Worm (Caenorhabditis elegans): ENCODE data around the gene Y54G2A.32.
"Not testable (repeated sequence)": the region's sequence is repeated elsewhere in the genome, so short reads cannot be mapped to it uniquely, and the experiment has no call there.

Gene Y54G2A.32

ce11 chrIV:2776733-2777132 is 27.0 kb upstream of the Y54G2A.32 start:
- TF ChIP-seq W03F9.2 (tag; optimal IDR thresholded peaks at IDR 0.05) (no peak), him-1 (tag; optimal IDR thresholded peaks at IDR 0.05) (no peak), dao-5 (tag; optimal IDR thresholded peaks at IDR 0.05) (no peak)

- TF ChIP-seq him-1, W03F9.2, dao-5 (tag; optimal IDR thresholded peaks at IDR 0.05): not testable (repeated sequence)
Observed at ce11 chrIV:2777841-2778240, 25.9 kb upstream of the Y54G2A.32 start, which contains the start of gene Y54G2A.72. Gene Y54G2A.72, plus strand, starts transcription at chrIV:2778141.

ce11 chrIV:2782793-2783540 is 20.8 kb upstream of the Y54G2A.32 start, which contains the start of gene Y54G2A.12:
Gene Y54G2A.12, minus strand, starts transcription at chrIV:2782843.
- TF ChIP-seq dao-5 (tag; optimal IDR thresholded peaks at IDR 0.05) = no peak

DNA sequence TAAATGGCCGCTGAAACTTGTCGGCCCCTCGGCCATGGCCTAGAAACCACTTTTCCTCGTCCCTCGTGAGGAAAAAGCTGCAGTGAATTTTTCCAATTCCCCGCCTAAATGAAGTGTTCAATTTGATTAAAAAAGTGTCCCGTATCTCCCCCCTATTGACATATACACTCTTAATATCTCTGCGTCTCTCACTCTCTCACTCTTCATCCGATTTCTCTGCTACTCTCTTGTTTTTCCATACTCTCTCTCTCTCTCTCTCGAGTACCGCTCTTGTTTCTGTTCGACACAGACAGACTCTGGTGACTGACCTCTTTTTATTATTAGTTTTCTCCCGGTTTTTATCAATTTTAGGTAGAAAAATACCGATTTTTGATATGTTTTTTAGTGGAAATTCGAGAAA is 18.7 kb upstream of the Y54G2A.32 start:
- TF ChIP-seq him-1 (tag; optimal IDR thresholded peaks at IDR 0.05) (no peak), W03F9.2 (tag; optimal IDR thresholded peaks at IDR 0.05) (no peak)

ce11 chrIV:2788389-2788788 is 15.4 kb upstream of the Y54G2A.32 start, which contains the start of gene atln-1:
Gene atln-1, plus strand, starts transcription at chrIV:2788689.
- not testable (repeated sequence) for TF ChIP-seq him-1, W03F9.2, dao-5 (tag; optimal IDR thresholded peaks at IDR 0.05)

ce11 chrIV:2793956-2794355 is 9.8 kb upstream of the Y54G2A.32 start:
- no peak for TF ChIP-seq dao-5 (tag; optimal IDR thresholded peaks at IDR 0.05)
- no peak for TF ChIP-seq W03F9.2 (tag; optimal IDR thresholded peaks at IDR 0.05)
- TF ChIP-seq him-1 (tag; optimal IDR thresholded peaks at IDR 0.05) = no peak

DNA sequence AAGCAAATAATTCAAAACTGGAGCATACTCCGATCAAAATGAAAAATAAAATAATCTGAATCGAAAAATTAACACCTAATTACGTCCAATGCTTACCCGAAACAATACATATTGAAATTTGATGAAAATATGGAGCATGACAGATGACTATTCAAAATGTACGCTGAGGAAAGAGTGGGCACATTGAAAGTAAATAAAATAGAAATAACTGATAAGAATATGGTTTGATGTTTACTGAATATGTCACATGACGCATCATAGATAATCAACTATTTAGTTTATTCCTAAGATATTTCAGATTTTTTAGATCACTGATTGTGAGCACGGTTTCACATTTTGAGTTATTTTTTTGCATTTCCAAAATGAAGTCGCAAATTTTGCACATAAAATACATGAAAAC is 5.4 kb upstream of the Y54G2A.32 start, which contains the start of gene Y54G2A.52:
Gene Y54G2A.52, minus strand, starts transcription at position 348 of the 400 bp plus-strand sequence.
- TF ChIP-seq dao-5 (tag; optimal IDR thresholded peaks at IDR 0.05) = no peak
- no peak for TF ChIP-seq him-1 (tag; optimal IDR thresholded peaks at IDR 0.05)
- no peak for TF ChIP-seq W03F9.2 (tag; optimal IDR thresholded peaks at IDR 0.05)

ce11 chrIV:2799389-2799788 is 4.4 kb upstream of the Y54G2A.32 start, which contains the start of gene Y54G2A.10:
Gene Y54G2A.10, plus strand, starts transcription at chrIV:2799689.
- no peak for TF ChIP-seq dao-5 (tag; optimal IDR thresholded peaks at IDR 0.05)
- no peak for TF ChIP-seq him-1 (tag; optimal IDR thresholded peaks at IDR 0.05)
- TF ChIP-seq W03F9.2 (tag; optimal IDR thresholded peaks at IDR 0.05) = no peak

DNA sequence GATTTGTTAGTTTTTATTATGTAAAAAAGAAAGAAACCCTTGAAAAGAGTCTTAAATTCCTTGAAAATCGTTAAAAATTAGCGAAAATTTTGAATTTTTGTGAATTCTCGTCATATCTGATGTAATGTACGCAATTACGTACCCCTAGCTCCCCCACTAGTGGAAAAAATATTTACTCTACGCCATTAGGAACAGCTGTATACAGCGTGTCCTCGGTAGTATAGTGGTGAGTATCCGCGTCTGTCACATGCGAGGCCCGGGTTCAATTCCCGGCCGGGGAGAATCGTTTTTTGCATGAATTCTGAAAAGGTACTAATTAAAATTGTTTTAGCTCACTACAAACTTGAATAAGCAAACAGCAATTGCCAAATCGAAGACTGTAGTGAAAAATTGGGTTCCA is 3.9 kb upstream of the Y54G2A.32 start:
- TF ChIP-seq W03F9.2 (tag; optimal IDR thresholded peaks at IDR 0.05) (no peak), dao-5 (tag; optimal IDR thresholded peaks at IDR 0.05) (no peak), him-1 (tag; optimal IDR thresholded peaks at IDR 0.05) (no peak)

DNA sequence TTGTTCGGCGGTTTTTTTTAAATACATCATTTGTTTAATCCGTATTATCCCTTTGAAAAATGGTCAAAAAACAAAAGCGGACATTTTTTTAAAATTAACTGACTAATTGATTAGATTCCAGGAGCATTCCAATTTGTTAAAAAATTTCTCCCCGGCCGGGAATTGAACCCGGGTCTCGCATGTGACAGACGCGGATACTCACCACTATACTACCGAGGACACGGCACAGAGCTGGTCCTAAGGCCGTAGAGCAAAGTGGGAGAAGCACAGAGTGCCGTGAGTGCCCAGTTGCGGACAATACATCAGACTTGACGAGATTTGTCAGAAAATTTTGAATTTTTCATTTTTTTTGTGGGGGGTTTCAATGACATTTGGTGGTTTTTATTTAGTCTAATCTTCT is 2.7 kb upstream of the Y54G2A.32 start:
- TF ChIP-seq W03F9.2 (tag; optimal IDR thresholded peaks at IDR 0.05) = peak; percentile 30
- no peak for TF ChIP-seq him-1 (tag; optimal IDR thresholded peaks at IDR 0.05)

ce11 chrIV:2801558-2801957 is 2.2 kb upstream of the Y54G2A.32 start, which contains the start of gene Y54G2A.44:
Gene Y54G2A.44, plus strand, starts transcription at chrIV:2801858.
- not testable (repeated sequence) for TF ChIP-seq dao-5, W03F9.2, him-1 (tag; optimal IDR thresholded peaks at IDR 0.05)

DNA sequence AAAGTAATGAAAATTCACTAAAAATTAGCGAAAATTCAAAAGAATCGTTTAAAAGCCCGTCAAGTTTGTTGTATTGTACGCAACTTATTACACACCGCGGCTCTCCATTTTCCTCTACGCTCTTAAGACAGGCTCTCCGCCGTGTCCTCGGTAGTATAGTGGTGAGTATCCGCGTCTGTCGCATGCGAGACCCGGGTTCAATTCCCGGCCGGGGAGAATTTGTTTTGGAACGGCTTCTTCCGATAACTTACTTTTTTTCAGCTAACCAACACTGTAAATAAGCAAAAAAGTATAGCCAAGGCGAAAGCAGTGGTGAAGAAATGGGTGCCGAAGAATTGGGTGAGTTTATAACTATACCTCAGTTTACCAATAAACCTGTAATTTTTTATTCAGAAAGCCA is 1.6 kb upstream of the Y54G2A.32 start:
- TF ChIP-seq him-1 (tag; optimal IDR thresholded peaks at IDR 0.05) = no peak
- TF ChIP-seq W03F9.2 (tag; optimal IDR thresholded peaks at IDR 0.05) = no peak
- no peak for TF ChIP-seq dao-5 (tag; optimal IDR thresholded peaks at IDR 0.05)

ce11 chrIV:2805525-2805924 is 1.8 kb downstream of the Y54G2A.32 start, which contains the start of gene Y54G2A.45:
Gene Y54G2A.45, plus strand, starts transcription at chrIV:2805857.
- TF ChIP-seq dao-5 (tag; optimal IDR thresholded peaks at IDR 0.05) (peak; percentile 65), W03F9.2 (tag; optimal IDR thresholded peaks at IDR 0.05) (peak; percentile 71), him-1 (tag; optimal IDR thresholded peaks at IDR 0.05) (peak; percentile 1)

- TF ChIP-seq him-1 (tag; optimal IDR thresholded peaks at IDR 0.05) (no peak), dao-5 (tag; optimal IDR thresholded peaks at IDR 0.05) (no peak), W03F9.2 (tag; optimal IDR thresholded peaks at IDR 0.05) (no peak)
Observed at ce11 chrIV:2808154-2808553, 4.4 kb downstream of the Y54G2A.32 start.

Measured in whole organism, L4/young adult.